Worm (Caenorhabditis elegans) whole organism, L4 larva: ENCODE results near the gene C26G2.2.
A peak's percentile ranks its signal among the peaks of the same experiment; 100 is the strongest.

Source experiments
- F37D6.2 ChIP-seq: sonication (generic microtip); optimal IDR thresholded peaks from 2 replicates; lab custom pipeline; 2016; ENCODE audit warnings: mild to moderate bottlenecking, missing genetic modification characterization, missing compliant biosample characterization
- F44E2.7 ChIP-seq: fragments of 200-800 bp; sonication (Bioruptor generic); IDR thresholded peaks from 2 replicates; pipeline ENCODE4 v2.1.2; 2022; ENCODE audit warnings: missing genetic modification characterization, missing compliant biosample characterization
- F49E8.2 ChIP-seq: sonication (generic microtip); optimal IDR thresholded peaks from 2 replicates; lab custom pipeline; 2016; ENCODE audit warnings: missing compliant biosample characterization, mild to moderate bottlenecking, missing genetic modification characterization, borderline replicate concordance
- R02D3.7 ChIP-seq: fragments of 150-350 bp; sonication (generic microtip); optimal IDR thresholded peaks from 3 replicates; lab custom pipeline; 2014; ENCODE audit warnings: missing biosample characterization, missing genetic modification characterization
- Y105C5A.15 ChIP-seq: fragments of 200-800 bp; sonication (Bioruptor generic); IDR thresholded peaks from 2 replicates; pipeline ENCODE4 v1.3.6; 2022; ENCODE audit warnings: missing genetic modification characterization, missing compliant biosample characterization
- ZK546.5 ChIP-seq, 2 experiments: sonication (generic microtip); optimal IDR thresholded peaks; 2 replicates each; lab custom pipeline; 2017; ENCODE audit warnings: missing biosample characterization in 2 of 2, missing genetic modification characterization in 2 of 2
- aha-1 ChIP-seq: fragments of 150-350 bp; peaks from one replicate; lab custom pipeline; 2014; ENCODE audit warnings: missing biosample characterization, missing genetic modification characterization
- aly-2 ChIP-seq: sonication (generic microtip); optimal IDR thresholded peaks from 2 replicates; lab custom pipeline; 2018; ENCODE audit warnings: missing biosample characterization, missing genetic modification characterization
- ama-1 ChIP-seq: fragments of 150-350 bp; optimal IDR thresholded peaks from 2 replicates; lab custom pipeline; 2014; ENCODE audit warnings: inconsistent platforms, mixed read lengths
- arid-1 ChIP-seq: fragments of 200-800 bp; sonication (Bioruptor generic); conservative IDR thresholded peaks from 2 replicates; pipeline ENCODE4 v1.3.6; 2022; ENCODE audit warnings: missing genetic modification reagents, missing genetic modification characterization, missing compliant biosample characterization
- ceh-28 ChIP-seq: fragments of 150-350 bp; optimal IDR thresholded peaks from 2 replicates; lab custom pipeline; 2014; ENCODE audit warnings: missing biosample characterization, missing genetic modification reagents, missing genetic modification characterization
- ceh-62 ChIP-seq: sonication (generic microtip); optimal IDR thresholded peaks from 2 replicates; lab custom pipeline; 2017; ENCODE audit warnings: missing biosample characterization, missing genetic modification characterization
- ces-1 ChIP-seq: fragments of 150-350 bp; sonication (generic microtip); optimal IDR thresholded peaks from 4 replicates; lab custom pipeline; 2014; ENCODE audit warnings: missing biosample characterization, missing genetic modification reagents, missing genetic modification characterization
- daf-12 ChIP-seq: fragments of 150-350 bp; optimal IDR thresholded peaks from 2 replicates; lab custom pipeline; 2014; ENCODE audit warnings: missing biosample characterization, missing genetic modification reagents, missing genetic modification characterization
- daf-16 ChIP-seq, 3 experiments: sonication (generic microtip); optimal IDR thresholded peaks; 2 replicates each; lab custom pipeline; 2016 to 2017; ENCODE audit warnings: missing genetic modification characterization in 3 of 3, missing genetic modification reagents in 3 of 3, mild to moderate bottlenecking in 2 of 3, missing compliant biosample characterization in 2 of 3, missing biosample characterization in 1 of 3, moderate library complexity in 1 of 3
- daf-19 ChIP-seq: fragments of 200-800 bp; sonication (Bioruptor generic); conservative IDR thresholded peaks from 2 replicates; pipeline ENCODE4 v1.3.6; 2022; ENCODE audit warnings: missing genetic modification characterization, missing compliant biosample characterization
- dmd-8 ChIP-seq: fragments of 200-800 bp; sonication (Bioruptor generic); IDR thresholded peaks from 2 replicates; pipeline ENCODE4 v1.3.6; 2022; ENCODE audit warnings: missing genetic modification characterization, missing compliant biosample characterization
- dpl-1 ChIP-seq: fragments of 150-350 bp; optimal IDR thresholded peaks from 2 replicates; lab custom pipeline; 2014; ENCODE audit warnings: missing biosample characterization, missing genetic modification reagents, missing genetic modification characterization
- fkh-10 ChIP-seq: fragments of 150-350 bp; optimal IDR thresholded peaks from 2 replicates; lab custom pipeline; 2014; ENCODE audit warnings: missing biosample characterization, missing genetic modification reagents, missing genetic modification characterization
- hlh-11 ChIP-seq: fragments of 200-800 bp; sonication (Bioruptor generic); optimal IDR thresholded peaks from 2 replicates; lab custom pipeline; 2018; ENCODE audit warnings: mild to moderate bottlenecking, missing genetic modification characterization, missing compliant biosample characterization
- hlh-30 ChIP-seq: sonication (generic microtip); optimal IDR thresholded peaks from 2 replicates; lab custom pipeline; 2017; ENCODE audit warnings: antibody characterized with exemption, mild to moderate bottlenecking, missing genetic modification characterization, missing compliant biosample characterization; ENCODE audit not compliant: insufficient read depth
- jun-1 ChIP-seq: fragments of 150-350 bp; optimal IDR thresholded peaks from 2 replicates; lab custom pipeline; 2014; ENCODE audit warnings: missing biosample characterization, missing genetic modification reagents, missing genetic modification characterization
- lin-13 ChIP-seq: fragments of 150-350 bp; optimal IDR thresholded peaks from 2 replicates; lab custom pipeline; 2014; ENCODE audit warnings: missing biosample characterization, missing genetic modification reagents, missing genetic modification characterization
- lin-39 ChIP-seq: fragments of 150-350 bp; optimal IDR thresholded peaks from 2 replicates; lab custom pipeline; 2014; ENCODE audit warnings: missing biosample characterization, missing genetic modification reagents, missing genetic modification characterization
- lsy-2 ChIP-seq, 2 experiments: fragments of 150-350 bp in 1 of 2; sonication (generic microtip) in 1 of 2; optimal IDR thresholded peaks; 2 replicates each; lab custom pipeline; 2014 to 2017; ENCODE audit warnings: missing biosample characterization in 2 of 2, missing genetic modification characterization in 2 of 2
- madf-5 ChIP-seq, 2 experiments: fragments of 200-800 bp; sonication (Bioruptor generic); IDR thresholded peaks; 2 replicates each; pipeline ENCODE4 v1.3.6; 2022; ENCODE audit warnings: missing compliant biosample characterization in 2 of 2, missing genetic modification characterization in 2 of 2
- mdl-1 ChIP-seq, 2 experiments: fragments of 150-350 bp in 1 of 2; sonication (generic microtip) in 1 of 2; optimal IDR thresholded peaks; 2 replicates each; lab custom pipeline; 2014 to 2017; ENCODE audit warnings: missing biosample characterization in 2 of 2, missing genetic modification characterization in 2 of 2
- mdt-29 ChIP-seq: fragments of 200-800 bp; sonication (Bioruptor generic); IDR thresholded peaks from 2 replicates; pipeline ENCODE4 v1.3.6; 2022; ENCODE audit warnings: missing genetic modification reagents, missing genetic modification characterization, missing compliant biosample characterization
- mes-2 ChIP-seq: sonication (generic microtip); optimal IDR thresholded peaks from 2 replicates; lab custom pipeline; 2016; ENCODE audit warnings: missing genotype, mild to moderate bottlenecking, missing genetic modification characterization, missing compliant biosample characterization; ENCODE audit not compliant: poor library complexity, severe bottlenecking
- nhr-11 ChIP-seq: fragments of 150-350 bp; optimal IDR thresholded peaks from 2 replicates; lab custom pipeline; 2014; ENCODE audit warnings: missing biosample characterization, missing genetic modification characterization
- nhr-111 ChIP-seq: fragments of 200-800 bp; sonication (Bioruptor generic); optimal IDR thresholded peaks from 2 replicates; lab custom pipeline; 2018; ENCODE audit warnings: mild to moderate bottlenecking, missing genetic modification characterization, missing compliant biosample characterization
- nhr-28 ChIP-seq: fragments of 150-350 bp; optimal IDR thresholded peaks from 2 replicates; lab custom pipeline; 2014; ENCODE audit warnings: missing biosample characterization, missing genetic modification characterization
- nhr-42 ChIP-seq: fragments of 200-800 bp; sonication (Bioruptor generic); IDR thresholded peaks from 2 replicates; pipeline ENCODE4 v1.3.6; 2022; ENCODE audit warnings: missing genetic modification characterization, missing compliant biosample characterization
- set-16 ChIP-seq: fragments of 200-800 bp; sonication (Bioruptor generic); IDR thresholded peaks from 2 replicates; pipeline ENCODE4 v1.3.6; 2022; ENCODE audit warnings: missing genetic modification reagents, missing genetic modification characterization, missing compliant biosample characterization
- spr-1 ChIP-seq: sonication (generic microtip); optimal IDR thresholded peaks from 2 replicates; lab custom pipeline; 2016; ENCODE audit warnings: mild to moderate bottlenecking, missing genetic modification characterization, missing compliant biosample characterization
- tag-97 ChIP-seq: fragments of 200-800 bp; sonication (Bioruptor generic); IDR thresholded peaks from 2 replicates; pipeline ENCODE4 v1.3.6; 2022; ENCODE audit warnings: missing genetic modification characterization, missing compliant biosample characterization
- tra-1 ChIP-seq: fragments of 200-800 bp; sonication (Bioruptor generic); IDR thresholded peaks from 2 replicates; pipeline ENCODE4 v1.3.6; 2022; ENCODE audit warnings: missing genetic modification reagents, missing genetic modification characterization, missing compliant biosample characterization
- unc-62 ChIP-seq, 3 experiments: fragments of 150-350 bp in 1 of 3; sonication (generic microtip); optimal IDR thresholded peaks in 2 of 3; peaks in 1 of 3; 1 replicate in 1 of 3; 2 replicates in 2 of 3; lab custom pipeline; 2014 to 2017; ENCODE audit warnings: missing biosample characterization in 3 of 3, missing genetic modification characterization in 3 of 3, missing genetic modification reagents in 3 of 3, missing genotype in 1 of 3
- zfp-3 ChIP-seq: fragments of 200-800 bp; sonication (Bioruptor generic); conservative IDR thresholded peaks from 2 replicates; pipeline ENCODE4 v1.3.6; 2022; ENCODE audit warnings: missing genetic modification reagents, missing genetic modification characterization, missing compliant biosample characterization
- zip-2 ChIP-seq: fragments of 150-350 bp; optimal IDR thresholded peaks from 2 replicates; lab custom pipeline; 2014; ENCODE audit warnings: missing biosample characterization, missing genetic modification characterization
- ztf-11 ChIP-seq: fragments of 150-350 bp; optimal IDR thresholded peaks from 2 replicates; lab custom pipeline; 2014; ENCODE audit warnings: missing biosample characterization, missing genetic modification characterization

Gene C26G2.2

ce11 chrX:14659454-14659853 is 4.7 kb upstream of the C26G2.2 start:
- TF ChIP-seq tag-97 (no peak), set-16 (GFP tag; lab: Robert Waterston, UW) (no peak), jun-1 (tag; lab: Kevin White, UChicago) (no peak), ZK546.5 (tag; optimal IDR thresholded peaks at IDR 0.05; lab: Kevin White, UChicago) (no peak), dmd-8 (no peak), daf-19 (GFP tag; lab: Robert Waterston, UW) (no peak), aly-2 (tag; lab: Kevin White, UChicago) (no peak), Y105C5A.15 (GFP tag; lab: Robert Waterston, UW) (no peak), mdt-29 (no peak), arid-1 (no peak), F44E2.7 (GFP tag; lab: Robert Waterston, UW) (no peak), mdl-1 (tag; optimal IDR thresholded peaks at IDR 0.05; lab: Kevin White, UChicago) (no peak)

ce11 chrX:14661918-14662317 is 2.2 kb upstream of the C26G2.2 start:
- no peak for TF ChIP-seq dpl-1 (GFP tag; lab: Kevin White, UChicago)
- TF ChIP-seq dmd-8, result no peak
- TF ChIP-seq R02D3.7 (tag; lab: Kevin White, UChicago), result no peak

ce11 chrX:14662460-14662859 is 1.7 kb upstream of the C26G2.2 start:
- TF ChIP-seq ceh-28 (tag; lab: Kevin White, UChicago) (no peak), unc-62 (GFP tag; optimal IDR thresholded peaks at IDR 0.05 in 1 of 2; lab: Kevin White, UChicago) (peak in 1 of 2 experiments; percentile 12), unc-62 (tag; optimal IDR thresholded peaks at IDR 0.05; lab: Kevin White, UChicago) (no peak), nhr-28 (no peak)

- no peak for TF ChIP-seq lin-39
- peak in 1 of 2 experiments; percentile 55 for TF ChIP-seq unc-62 (GFP tag; optimal IDR thresholded peaks at IDR 0.05 in 1 of 2; lab: Kevin White, UChicago)
- no peak for TF ChIP-seq unc-62 (tag; optimal IDR thresholded peaks at IDR 0.05; lab: Kevin White, UChicago)
- no peak for TF ChIP-seq ztf-11
- peak; percentile 87 for TF ChIP-seq aha-1 (tag; lab: Kevin White, UChicago)
These were observed 7.2 kb downstream of the C26G2.2 start for ce11 chrX:14671300-14671699.

ce11 chrX:14674028-14674427 is 9.9 kb downstream of the C26G2.2 start, which contains the start of gene slt-1:
slt-1 (plus strand) TSS chrX:14674328.
- TF ChIP-seq nhr-11 (peak; percentile 33), hlh-11 (tag; lab: Kevin White, UChicago) (no peak)
- TF ChIP-seq, all 104 proteins: peak for 1

ce11 chrX:14678983-14679382 is 14.9 kb downstream of the C26G2.2 start:
- TF ChIP-seq ama-1 (lab: Kevin White, UChicago) (no peak), lin-13 (GFP tag; lab: Kevin White, UChicago) (no peak), nhr-42 (no peak), daf-12 (tag; lab: Kevin White, UChicago) (no peak), mdl-1 (tag; optimal IDR thresholded peaks at IDR 0.05; lab: Kevin White, UChicago) (no peak), unc-62 (GFP tag; optimal IDR thresholded peaks at IDR 0.05 in 1 of 2; lab: Kevin White, UChicago) (no peak), unc-62 (tag; optimal IDR thresholded peaks at IDR 0.05; lab: Kevin White, UChicago) (no peak), madf-5 (GFP tag; IDR thresholded peaks at IDR 0.05; lab: Robert Waterston, UW) (0 out of 4 replicates have a peak, but pooled peaks of 1 of the 2 experiments have one; percentile 42), ceh-62 (tag; lab: Kevin White, UChicago) (no peak), daf-16 (GFP tag; optimal IDR thresholded peaks at IDR 0.05; lab: Kevin White, UChicago) (peak; percentile 9 to 47), daf-16 (tag; optimal IDR thresholded peaks at IDR 0.05; lab: Kevin White, UChicago) (no peak), lsy-2 (tag; optimal IDR thresholded peaks at IDR 0.05; lab: Kevin White, UChicago) (no peak), F49E8.2 (no peak), fkh-10 (no peak), mes-2 (tag; lab: Kevin White, UChicago) (peak; percentile 64), spr-1 (no peak), nhr-111 (GFP tag; lab: Kevin White, UChicago) (no peak), tra-1 (0 out of 2 replicates have a peak, but pooled peaks have one; percentile 8), zfp-3 (GFP tag; lab: Robert Waterston, UW) (peak; percentile 52; the same call in 1 of the 2 replicates), F37D6.2 (no peak), hlh-30 (tag; lab: Kevin White, UChicago) (peak; percentile 29), zip-2 (tag; lab: Kevin White, UChicago) (peak; percentile 25), jun-1 (tag; lab: Kevin White, UChicago) (no peak), ces-1 (GFP tag; lab: Kevin White, UChicago) (no peak), aly-2 (tag; lab: Kevin White, UChicago) (no peak)
